Worm (Caenorhabditis elegans): ENCODE data around the gene C39F7.5.
A peak's percentile ranks its signal among the peaks of the same experiment; 100 is the strongest.

C39F7.5 gene

DNA sequence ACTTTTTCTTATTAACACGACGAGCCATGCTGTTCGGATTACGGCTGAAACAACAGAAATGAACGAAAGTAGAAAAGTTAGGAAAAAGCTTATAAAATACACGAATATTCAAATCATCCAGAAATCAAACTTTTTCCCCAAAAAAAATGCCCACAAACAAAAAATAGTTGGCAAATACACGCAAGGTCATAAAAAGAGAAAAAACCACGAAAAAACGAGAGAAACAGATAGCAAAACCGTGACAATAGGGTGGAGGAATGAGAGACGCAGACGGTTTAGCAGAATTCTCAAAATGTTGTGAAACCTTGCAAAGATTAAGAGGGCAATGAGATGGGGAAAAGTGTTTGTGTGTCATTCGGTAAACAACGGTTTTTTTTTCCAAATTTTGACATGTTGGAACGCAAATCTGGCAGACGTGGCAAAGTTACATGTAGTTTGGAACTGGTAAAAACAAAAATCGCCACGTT lies 21.1 kb downstream of the C39F7.5 start, which contains the start of gene tank-1 (continued):
- TF ChIP-seq pag-3 (tag; optimal IDR thresholded peaks at IDR 0.05; ENCODE audit: borderline replicate concordance, insufficient read depth) (peak; percentile 19), hlh-4 (tag; optimal IDR thresholded peaks at IDR 0.05) (no peak), sptf-1 (tag; optimal IDR thresholded peaks at IDR 0.05) (no peak), grh-1 (GFP tag; IDR thresholded peaks at IDR 0.05) (no peak)

DNA sequence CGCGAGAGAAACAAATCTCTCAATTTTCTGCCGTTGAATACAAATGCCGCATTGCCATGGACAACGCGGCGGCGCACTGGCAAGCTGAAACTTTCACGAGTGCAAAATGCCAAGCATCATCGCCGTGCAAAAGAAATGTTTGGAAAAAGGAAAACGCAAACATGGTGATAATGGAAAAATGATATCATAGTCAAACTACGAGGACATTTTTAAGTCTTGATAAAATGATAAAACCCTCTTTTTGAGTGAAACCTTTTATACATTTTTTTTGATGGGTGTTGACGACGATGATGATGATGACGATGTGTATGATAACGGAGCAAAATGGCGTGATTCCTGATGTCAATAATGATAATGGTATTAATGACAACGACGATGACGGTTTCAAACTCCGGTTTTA lies 22.7 kb downstream of the C39F7.5 start:
- TF ChIP-seq sup-37 (GFP tag; optimal IDR thresholded peaks at IDR 0.05) (no peak), mef-2 (tag; optimal IDR thresholded peaks at IDR 0.05) (no peak), hlh-4 (tag; optimal IDR thresholded peaks at IDR 0.05) (no peak), ces-1 (GFP tag; optimal IDR thresholded peaks at IDR 0.05) (no peak), fkh-8 (tag; optimal IDR thresholded peaks at IDR 0.05) (peak; percentile 64), lin-35 (GFP tag; optimal IDR thresholded peaks at IDR 0.05) (peak in 1 of 2 experiments; percentile 11), ceh-82 (tag; optimal IDR thresholded peaks at IDR 0.05) (no peak)

DNA sequence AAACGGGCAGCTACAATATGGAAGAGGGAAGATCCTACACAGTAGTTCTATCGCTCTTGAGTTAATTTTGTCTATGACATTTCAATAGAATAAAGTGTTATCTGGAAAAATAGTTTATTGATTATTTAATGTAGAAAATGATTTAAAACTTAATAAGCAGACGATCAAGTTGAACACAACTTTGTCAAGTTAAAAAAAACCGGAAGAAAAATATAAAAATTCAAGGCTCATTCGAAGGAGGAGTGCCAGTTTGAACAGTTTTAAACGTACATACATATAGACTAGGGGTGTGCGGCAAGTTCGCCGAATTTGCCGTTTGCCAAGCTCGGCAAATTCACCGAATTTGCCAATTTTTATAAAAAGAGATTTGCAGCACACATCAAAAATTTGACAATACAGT lies 34.7 kb downstream of the C39F7.5 start, which contains the start of gene egl-2:
TSS of gene egl-2 (minus strand) at position 101 of the 400 bp plus-strand sequence.
- no peak for TF ChIP-seq fkh-8 (tag; optimal IDR thresholded peaks at IDR 0.05)
- no peak for TF ChIP-seq tlp-1 (tag; optimal IDR thresholded peaks at IDR 0.05)
- TF ChIP-seq pag-3 (tag; optimal IDR thresholded peaks at IDR 0.05; ENCODE audit: borderline replicate concordance, insufficient read depth), result no peak
- no peak for TF ChIP-seq fkh-4 (tag; optimal IDR thresholded peaks at IDR 0.05; ENCODE audit: borderline replicate concordance)
- no peak for TF ChIP-seq sox-4 (tag; optimal IDR thresholded peaks at IDR 0.05)
- TF ChIP-seq sptf-1 (tag; optimal IDR thresholded peaks at IDR 0.05), result no peak
- no peak for TF ChIP-seq unc-98 (GFP tag; IDR thresholded peaks at IDR 0.05)
- no peak for TF ChIP-seq egl-13 (tag; optimal IDR thresholded peaks at IDR 0.05)

DNA sequence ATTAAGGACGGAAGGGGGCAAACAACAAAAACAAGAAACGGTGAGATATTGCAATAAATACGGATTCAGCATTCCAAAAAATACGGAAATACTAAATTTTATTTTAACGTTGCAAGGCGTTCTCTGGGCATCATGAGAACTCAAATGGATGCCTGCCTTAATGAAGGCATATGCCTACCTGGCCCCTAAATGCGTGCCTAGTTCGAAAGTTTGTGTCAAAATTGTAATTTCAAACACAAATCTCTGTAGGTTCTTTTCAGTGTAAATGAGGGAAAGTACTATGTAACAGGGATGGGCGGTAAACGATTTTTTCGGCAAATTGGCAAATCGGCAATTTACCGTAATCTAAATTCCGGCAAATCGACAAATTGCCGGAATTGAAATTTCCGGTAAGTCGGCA lies 37.5 kb downstream of the C39F7.5 start:
- TF ChIP-seq pax-3 (tag; optimal IDR thresholded peaks at IDR 0.05) (no peak), mef-2 (tag; optimal IDR thresholded peaks at IDR 0.05) (no peak), egl-27 (tag; optimal IDR thresholded peaks at IDR 0.05) (no peak)

DNA sequence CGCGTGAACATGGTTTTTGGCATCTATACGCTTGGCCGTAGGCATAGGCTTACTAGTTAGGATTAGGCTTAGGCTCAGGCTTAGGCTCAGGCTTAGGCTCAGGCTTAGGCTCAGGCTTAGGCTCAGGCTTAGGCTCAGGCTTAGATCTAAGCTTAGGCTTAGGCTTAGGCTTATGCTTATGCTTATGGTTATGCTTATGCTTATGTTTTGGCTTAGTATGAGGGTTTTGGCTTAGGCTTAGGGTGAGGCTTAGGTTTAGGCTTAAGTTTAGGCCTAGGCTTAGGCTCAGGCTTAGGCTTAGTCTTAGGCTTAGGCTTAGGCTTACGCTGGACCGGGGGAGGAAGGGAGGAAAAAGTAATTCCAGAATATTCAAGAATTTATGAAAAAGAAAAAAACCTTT lies 41.3 kb downstream of the C39F7.5 start:
- no peak for TF ChIP-seq rnt-1 (tag; optimal IDR thresholded peaks at IDR 0.05)
- no peak for TF ChIP-seq alr-1 (tag; optimal IDR thresholded peaks at IDR 0.05; ENCODE audit: borderline replicate concordance)
- TF ChIP-seq egl-13 (tag; optimal IDR thresholded peaks at IDR 0.05), result no peak
- no peak for TF ChIP-seq aha-1 (tag; optimal IDR thresholded peaks at IDR 0.05)
- TF ChIP-seq efl-3 (GFP tag; optimal IDR thresholded peaks at IDR 0.05), result no peak
- no peak for TF ChIP-seq xbp-1 (tag; optimal IDR thresholded peaks at IDR 0.05)
- no peak for TF ChIP-seq lin-13 (GFP tag; optimal IDR thresholded peaks at IDR 0.05)
- TF ChIP-seq unc-130 (tag; optimal IDR thresholded peaks at IDR 0.05), result no peak
- no peak for TF ChIP-seq lin-35 (GFP tag; optimal IDR thresholded peaks at IDR 0.05)
- TF ChIP-seq mdl-1 (tag; optimal IDR thresholded peaks at IDR 0.05), result no peak
- TF ChIP-seq sup-37 (GFP tag; optimal IDR thresholded peaks at IDR 0.05), result no peak
- TF ChIP-seq lin-14 (GFP tag; optimal IDR thresholded peaks at IDR 0.05), result no peak
- TF ChIP-seq fos-1 (tag; optimal IDR thresholded peaks at IDR 0.05), result no peak

DNA sequence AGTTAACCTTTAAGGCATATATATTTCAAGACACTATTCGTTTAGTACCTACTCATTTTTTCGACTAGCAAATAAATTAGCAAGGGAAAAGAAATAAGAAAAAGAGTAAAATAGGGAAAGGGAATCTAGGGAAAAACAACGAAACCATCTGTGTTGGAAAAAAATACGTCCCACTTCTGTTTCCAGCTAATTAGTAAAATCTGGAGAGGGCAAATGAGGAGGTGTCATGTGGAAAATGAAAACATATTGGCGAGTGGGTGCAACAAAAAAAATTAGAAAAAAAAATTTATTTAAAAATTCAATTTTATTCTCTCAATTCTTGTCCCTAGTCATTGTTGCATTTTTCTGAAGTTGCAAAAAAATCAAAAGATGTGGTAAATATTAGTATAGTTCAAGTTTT lies 43.2 kb downstream of the C39F7.5 start:
- TF ChIP-seq fkh-8 (tag; optimal IDR thresholded peaks at IDR 0.05) (no peak), lin-14 (GFP tag; optimal IDR thresholded peaks at IDR 0.05) (no peak), ces-1 (GFP tag; optimal IDR thresholded peaks at IDR 0.05) (no peak), fkh-4 (tag; optimal IDR thresholded peaks at IDR 0.05; ENCODE audit: borderline replicate concordance) (peak; percentile 81), dsc-1 (tag; optimal IDR thresholded peaks at IDR 0.05) (peak; percentile 96)

DNA sequence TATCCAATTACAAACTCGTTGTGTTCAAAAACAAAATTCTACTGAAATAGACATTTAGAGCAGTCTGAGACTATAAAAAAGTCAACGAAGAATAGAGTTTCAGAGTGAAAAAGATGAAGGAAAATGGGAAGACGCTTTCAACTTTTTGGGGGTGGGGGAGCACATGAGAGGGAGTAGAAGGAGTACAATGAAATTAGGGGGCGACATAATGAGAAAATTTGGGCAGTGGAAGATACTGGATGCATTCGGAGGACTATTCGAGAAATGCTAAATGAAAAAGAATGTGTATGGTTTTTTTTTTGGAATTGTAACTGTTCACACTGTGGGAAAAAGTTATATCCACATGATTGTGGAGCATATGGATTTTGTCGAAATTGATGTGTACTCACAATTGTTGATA lies 48.7 kb downstream of the C39F7.5 start:
- no peak for TF ChIP-seq nhr-237 (tag; optimal IDR thresholded peaks at IDR 0.05)
- TF ChIP-seq isw-1 (GFP tag; IDR thresholded peaks at IDR 0.05), result no peak
- no peak for TF ChIP-seq Y116A8C.19 (tag; optimal IDR thresholded peaks at IDR 0.05; ENCODE audit: borderline replicate concordance)
- no peak for TF ChIP-seq elt-3 (tag; optimal IDR thresholded peaks at IDR 0.05)
- no peak for TF ChIP-seq lin-15B (tag; optimal IDR thresholded peaks at IDR 0.05)
- no peak for TF ChIP-seq nhr-11 (tag; optimal IDR thresholded peaks at IDR 0.05)
- TF ChIP-seq swsn-7 (tag; optimal IDR thresholded peaks at IDR 0.05), result no peak
- no peak for TF ChIP-seq nhr-71 (tag; optimal IDR thresholded peaks at IDR 0.05)
